Worm (Caenorhabditis elegans): Measurements from ENCODE around the gene F32H5.1.

DNA sequence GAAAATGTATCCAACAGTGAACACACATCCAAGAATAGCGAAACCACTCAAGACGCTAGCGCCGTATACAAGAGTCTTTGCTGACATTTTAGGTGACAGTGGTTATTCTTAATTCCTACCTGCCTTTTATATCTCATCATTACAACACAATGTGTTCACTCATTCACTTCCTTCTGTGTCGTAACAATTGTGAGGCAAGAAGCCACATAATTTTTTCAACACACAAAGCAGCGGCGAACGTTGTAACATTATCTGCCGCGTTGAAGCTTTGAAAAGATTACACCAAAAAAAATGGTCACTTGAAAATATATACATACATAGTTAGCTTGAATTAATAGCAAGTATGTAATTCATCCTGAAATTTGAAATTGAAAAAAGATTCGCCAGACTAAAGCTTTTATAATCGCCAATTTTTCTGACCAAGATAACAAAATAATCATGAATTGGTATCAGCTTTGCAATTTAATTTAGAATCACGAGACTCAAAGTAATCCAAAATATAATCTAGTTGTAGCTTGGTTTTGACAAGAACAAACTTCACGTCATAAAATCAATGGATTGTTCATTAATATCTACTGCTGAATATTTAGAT is 39.8 kb downstream of the F32H5.1 start, which contains the start of the genes col-161 and srh-18:
- TF ChIP-seq F37B4.10 (GFP tag; IDR thresholded peaks at IDR 0.05): no peak
- no peak for TF ChIP-seq pha-4 (tag; optimal IDR thresholded peaks at IDR 0.05)
- no peak for TF ChIP-seq B0035.1 (tag; optimal IDR thresholded peaks at IDR 0.05)
- TF ChIP-seq egl-44 (GFP tag; IDR thresholded peaks at IDR 0.05): no peak
- TF ChIP-seq snpc-4 (GFP tag; optimal IDR thresholded peaks at IDR 0.05): no peak
- no peak for TF ChIP-seq snpc-4 (tag; optimal IDR thresholded peaks at IDR 0.05)
- no peak for TF ChIP-seq let-526 (GFP tag; IDR thresholded peaks at IDR 0.05)
- no peak for TF ChIP-seq Y53F4B.3 (GFP tag; IDR thresholded peaks at IDR 0.05)
- TF ChIP-seq him-1 (tag; optimal IDR thresholded peaks at IDR 0.05): no peak
- no peak for TF ChIP-seq snpc-1.3 (tag; optimal IDR thresholded peaks at IDR 0.05; ENCODE audit: insufficient read depth)
- no peak for TF ChIP-seq snpc-3.4 (tag; optimal IDR thresholded peaks at IDR 0.05)
- TF ChIP-seq lin-35 (GFP tag; optimal IDR thresholded peaks at IDR 0.05): no peak
